Fruit fly (Drosophila melanogaster): ENCODE results near the gene hay.

The hay gene

dm6 chr3L:10660744-10661589 is 30.1 kb downstream of the hay start, which contains the start of the genes CG32066 and CG8003 (continued):
- TF ChIP-seq run (tag; optimal IDR thresholded peaks at IDR 0.05): no peak
- TF ChIP-seq CG12071 (GFP tag; optimal IDR thresholded peaks at IDR 0.05): peak; percentile 47
- TF ChIP-seq CG6689 (GFP tag; IDR thresholded peaks at IDR 0.05): no peak
- no peak; the same call in 1 of the 2 replicates for TF ChIP-seq CG1024 (GFP tag; IDR thresholded peaks at IDR 0.05)
- TF ChIP-seq stc (GFP tag; IDR thresholded peaks at IDR 0.05): no peak
- TF ChIP-seq nau (GFP tag; optimal IDR thresholded peaks at IDR 0.05): peak; percentile 27
- no peak for TF ChIP-seq Six4 (GFP tag; optimal IDR thresholded peaks at IDR 0.05)
- TF ChIP-seq CG4404 (GFP tag; IDR thresholded peaks at IDR 0.05): no peak
- no peak for TF ChIP-seq CHES-1-like (GFP tag; optimal IDR thresholded peaks at IDR 0.05)
- TF ChIP-seq CG3281 (GFP tag; optimal IDR thresholded peaks at IDR 0.05): peak; percentile 43
- no peak for TF ChIP-seq CG18764 (GFP tag; optimal IDR thresholded peaks at IDR 0.05)
- TF ChIP-seq CG11695 (GFP tag; IDR thresholded peaks at IDR 0.05): 0 out of 3 replicates have a peak, but pooled peaks have one; percentile 15
- TF ChIP-seq CG17912 (GFP tag; optimal IDR thresholded peaks at IDR 0.05): no peak
- no peak for TF ChIP-seq CG2889 (GFP tag; IDR thresholded peaks at IDR 0.05)
- TF ChIP-seq unc-4 (GFP tag; IDR thresholded peaks at IDR 0.05; ENCODE audit: partially characterized antibody): peak; percentile 83
- TF ChIP-seq ranshi (GFP tag; IDR thresholded peaks at IDR 0.05): peak; percentile 38; the same call in 1 of the 2 replicates
- TF ChIP-seq Nf-YB (GFP tag; optimal IDR thresholded peaks at IDR 0.05): peak; percentile 22
- TF ChIP-seq odd (GFP tag; optimal IDR thresholded peaks at IDR 0.05): no peak
- peak; percentile 34 for TF ChIP-seq CG13296 (GFP tag; optimal IDR thresholded peaks at IDR 0.05)
- peak; percentile 90 for TF ChIP-seq Med (GFP tag)
- no peak for TF ChIP-seq Drgx (GFP tag; IDR thresholded peaks at IDR 0.05)
- TF ChIP-seq CG5953 (GFP tag; IDR thresholded peaks at IDR 0.05): 0 out of 2 replicates have a peak, but pooled peaks have one; percentile 25
- TF ChIP-seq sima (GFP tag; optimal IDR thresholded peaks at IDR 0.05): no peak
- TF ChIP-seq Meics (GFP tag; optimal IDR thresholded peaks at IDR 0.05): peak; percentile 29
- TF ChIP-seq BEAF-32 (GFP tag; optimal IDR thresholded peaks at IDR 0.05): peak; percentile 84
- TF ChIP-seq CG4854 (GFP tag; optimal IDR thresholded peaks at IDR 0.05): no peak
- no peak for TF ChIP-seq bab2 (GFP tag; optimal IDR thresholded peaks at IDR 0.05)
- TF ChIP-seq Xbp1 (GFP tag; optimal IDR thresholded peaks at IDR 0.05): peak; percentile 29
- TF ChIP-seq CG2875 (GFP tag; optimal IDR thresholded peaks at IDR 0.05): no peak
- TF ChIP-seq CG17186 (GFP tag; optimal IDR thresholded peaks at IDR 0.05): no peak
- TF ChIP-seq E2f1 (GFP tag; IDR thresholded peaks at IDR 0.05): no peak
- no peak for TF ChIP-seq trh (GFP tag; optimal IDR thresholded peaks at IDR 0.05)
- peak; percentile 87 for TF ChIP-seq chm (GFP tag; IDR thresholded peaks at IDR 0.05)
- no peak for TF ChIP-seq ttk (GFP tag; IDR thresholded peaks at IDR 0.05)
- TF ChIP-seq Mrtf (GFP tag; IDR thresholded peaks at IDR 0.05): no peak
- TF ChIP-seq jumu (GFP tag; optimal IDR thresholded peaks at IDR 0.05): no peak
- TF ChIP-seq Dek (tag; optimal IDR thresholded peaks at IDR 0.05): peak; percentile 22
- TF ChIP-seq CG4617 (GFP tag; optimal IDR thresholded peaks at IDR 0.05; ENCODE audit: borderline replicate concordance): peak; percentile 10
- TF ChIP-seq pho (GFP tag; optimal IDR thresholded peaks at IDR 0.05): no peak
- peak in 1 of 2 experiments; percentile 27 for TF ChIP-seq Pdp1 (GFP tag; optimal IDR thresholded peaks at IDR 0.05)
- no peak for TF ChIP-seq CG15479 (GFP tag; optimal IDR thresholded peaks at IDR 0.05)
- TF ChIP-seq aop (GFP tag; IDR thresholded peaks at IDR 0.05): no peak
- TF ChIP-seq org-1 (GFP tag; optimal IDR thresholded peaks at IDR 0.05): no peak
- no peak for TF ChIP-seq CG6254 (GFP tag; optimal IDR thresholded peaks at IDR 0.05)
- peak in 1 of 2 experiments; percentile 6 for TF ChIP-seq dpn (GFP tag; optimal IDR thresholded peaks at IDR 0.05)
- TF ChIP-seq sr (GFP tag; IDR thresholded peaks at IDR 0.05): no peak
- no peak for TF ChIP-seq CG9876 (GFP tag; optimal IDR thresholded peaks at IDR 0.05)
- TF ChIP-seq ATbp (GFP tag; optimal IDR thresholded peaks at IDR 0.05): no peak
- no peak for TF ChIP-seq rib (GFP tag; IDR thresholded peaks at IDR 0.05)
- no peak for TF ChIP-seq GATAe (GFP tag; conservative IDR thresholded peaks at IDR 0.05)
